Worm (Caenorhabditis elegans): ENCODE results near the gene C02D5.4.

DNA sequence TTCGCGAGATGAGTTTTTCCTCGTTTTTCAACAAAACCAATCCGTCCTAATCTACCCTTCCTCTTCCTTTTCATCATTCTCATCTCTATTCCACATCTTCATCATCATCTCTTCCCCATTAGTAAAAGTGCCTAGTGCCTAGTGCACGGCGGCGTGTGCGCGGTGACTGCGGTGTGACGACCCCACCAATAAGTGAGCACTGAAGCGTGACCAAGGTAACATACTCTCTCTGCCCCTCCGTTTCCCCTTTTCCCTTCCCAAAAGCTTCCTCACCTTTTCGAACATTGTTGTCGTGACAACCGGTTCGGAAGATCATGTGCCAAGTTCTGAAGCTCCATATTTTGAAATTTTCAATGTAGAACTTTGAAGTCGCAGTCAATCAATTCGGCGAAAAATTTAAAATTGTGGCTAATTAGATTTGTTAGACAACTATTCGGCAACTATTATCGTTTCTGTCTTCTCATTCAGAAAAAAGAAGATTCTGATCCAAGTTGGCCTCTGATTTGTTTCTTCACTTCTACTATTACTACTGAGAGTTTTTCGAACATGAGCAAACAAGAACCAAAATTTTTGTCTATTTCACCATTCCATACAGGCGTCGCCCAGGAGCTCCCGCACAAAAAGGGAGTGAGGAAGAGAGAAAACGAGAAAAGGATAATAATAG is 39.6 kb upstream of the C02D5.4 start:
- TF ChIP-seq klf-2 (GFP tag; conservative IDR thresholded peaks at IDR 0.05) (no peak), T22C8.4 (GFP tag; IDR thresholded peaks at IDR 0.05) (no peak), ztf-23 (GFP tag; IDR thresholded peaks at IDR 0.05) (no peak), flt-1 (GFP tag; IDR thresholded peaks at IDR 0.05) (no peak), med-1 (GFP tag; optimal IDR thresholded peaks at IDR 0.05; ENCODE audit: insufficient read depth) (no peak), tab-1 (GFP tag; IDR thresholded peaks at IDR 0.05) (no peak), ztf-29 (GFP tag; IDR thresholded peaks at IDR 0.05) (no peak), cog-1 (tag; optimal IDR thresholded peaks at IDR 0.05) (no peak), ref-1 (GFP tag; conservative IDR thresholded peaks at IDR 0.05) (no peak)

Data from whole organism, midembryonic.